Worm (Caenorhabditis elegans) whole organism, early embryonic: ENCODE data around the gene srh-21.

Experiments used
- B0310.2 ChIP-seq: sonication (generic microtip); optimal IDR thresholded peaks from 2 replicates; lab custom pipeline; 2016; ENCODE audit warnings: mild to moderate bottlenecking, missing genetic modification characterization, missing compliant biosample characterization
- F13C5.2 ChIP-seq: sonication (generic microtip); optimal IDR thresholded peaks from 2 replicates; lab custom pipeline; 2017; ENCODE audit warnings: mild to moderate bottlenecking, missing genetic modification characterization, inconsistent platforms, missing compliant biosample characterization
- aly-1 ChIP-seq: sonication (generic microtip); optimal IDR thresholded peaks from 2 replicates; lab custom pipeline; 2016; ENCODE audit warnings: missing genetic modification characterization, missing compliant biosample characterization
- ama-1 ChIP-seq: fragments of 150-350 bp; optimal IDR thresholded peaks from 2 replicates; lab custom pipeline; 2014
- ceh-13 ChIP-seq: fragments of 200-800 bp; sonication (Bioruptor generic); optimal IDR thresholded peaks from 2 replicates; lab custom pipeline; 2018; ENCODE audit warnings: mild to moderate bottlenecking, missing genetic modification characterization, missing compliant biosample characterization
- ceh-36 ChIP-seq: sonication (generic microtip); optimal IDR thresholded peaks from 2 replicates; lab custom pipeline; 2016; ENCODE audit warnings: missing genetic modification characterization, inconsistent platforms, missing compliant biosample characterization
- ets-7 ChIP-seq: sonication (generic microtip); optimal IDR thresholded peaks from 2 replicates; lab custom pipeline; 2016; ENCODE audit warnings: missing genotype, missing genetic modification characterization, missing compliant biosample characterization
- flt-1 ChIP-seq: fragments of 200-800 bp; sonication (Bioruptor generic); IDR thresholded peaks from 2 replicates; pipeline ENCODE4 v1.3.6; 2022; ENCODE audit warnings: missing genetic modification characterization, missing compliant biosample characterization
- hmbx-1 ChIP-seq: sonication (generic microtip); optimal IDR thresholded peaks from 2 replicates; lab custom pipeline; 2016; ENCODE audit warnings: mild to moderate bottlenecking, missing genetic modification characterization, missing compliant biosample characterization
- hmg-4 ChIP-seq: fragments of 200-800 bp; sonication (Bioruptor generic); optimal IDR thresholded peaks from 2 replicates; lab custom pipeline; 2018; ENCODE audit warnings: mild to moderate bottlenecking, missing genetic modification characterization, missing compliant biosample characterization
- hnd-1 ChIP-seq: sonication (generic microtip); optimal IDR thresholded peaks from 2 replicates; lab custom pipeline; 2016; ENCODE audit warnings: missing genetic modification characterization, missing compliant biosample characterization
- pes-1 ChIP-seq: fragments of 200-800 bp; sonication (Bioruptor generic); IDR thresholded peaks from 2 replicates; pipeline ENCODE4 v1.3.6; 2022; ENCODE audit warnings: missing genetic modification reagents, missing genetic modification characterization, missing compliant biosample characterization
- scrt-1 ChIP-seq: fragments of 200-800 bp; sonication (Bioruptor generic); IDR thresholded peaks from 2 replicates; pipeline ENCODE4 v1.3.6; 2022; ENCODE audit warnings: missing genetic modification characterization, missing compliant biosample characterization
- sea-1 ChIP-seq: fragments of 200-800 bp; sonication (Bioruptor generic); conservative IDR thresholded peaks from 2 replicates; pipeline ENCODE4 v1.3.6; 2022; ENCODE audit warnings: missing genetic modification characterization, missing compliant biosample characterization
- tbx-11 ChIP-seq: fragments of 200-800 bp; sonication (Bioruptor generic); IDR thresholded peaks from 2 replicates; pipeline ENCODE4 v1.3.6; 2022; ENCODE audit warnings: missing genetic modification characterization, missing compliant biosample characterization
- tbx-37 ChIP-seq: fragments of 200-800 bp; sonication (Bioruptor generic); conservative IDR thresholded peaks from 2 replicates; pipeline ENCODE4 v1.3.6; 2022; ENCODE audit warnings: missing genetic modification reagents, missing genetic modification characterization, missing compliant biosample characterization
- tra-4 ChIP-seq: sonication (generic microtip); optimal IDR thresholded peaks from 2 replicates; lab custom pipeline; 2017; ENCODE audit warnings: missing genetic modification characterization, missing compliant biosample characterization

srh-21 gene

DNA sequence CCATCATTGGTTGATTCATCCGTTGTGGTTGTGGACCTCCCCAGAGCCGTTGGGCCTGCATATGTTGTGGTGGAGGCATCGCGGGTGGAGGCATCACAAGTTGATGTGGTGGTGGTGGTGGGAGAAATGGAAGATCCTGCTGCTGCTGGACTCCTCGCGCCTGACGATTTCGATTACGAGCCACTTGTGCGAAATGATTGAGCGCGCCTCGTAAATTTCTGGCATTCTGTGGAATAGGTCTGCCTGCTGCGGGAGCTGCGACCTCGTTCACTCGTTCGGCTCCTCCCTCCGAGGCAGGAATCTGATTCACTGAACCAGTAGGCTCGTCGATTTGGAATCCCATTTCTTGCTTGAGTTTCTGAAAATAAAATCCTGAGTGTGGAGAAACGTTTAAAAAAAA is 34.2 kb downstream of the srh-21 start:
- TF ChIP-seq hnd-1 (tag; lab: Kevin White, UChicago): no peak
- TF ChIP-seq hmg-4 (GFP tag; lab: Kevin White, UChicago): no peak
- 0 out of 2 replicates have a peak, but pooled peaks have one; percentile 30 for TF ChIP-seq scrt-1
- TF ChIP-seq tbx-11 (GFP tag; lab: Robert Waterston, UW): no peak
- no peak for TF ChIP-seq ceh-13 (GFP tag; lab: Kevin White, UChicago)
- no peak for TF ChIP-seq flt-1
- no peak for TF ChIP-seq pes-1 (GFP tag; lab: Robert Waterston, UW)
- TF ChIP-seq tra-4 (tag; lab: Kevin White, UChicago): no peak

ce11 chrV:4962968-4963367 is 36.5 kb downstream of the srh-21 start, which contains the start of gene tam-1:
Gene tam-1 (minus strand): TSS chrV:4963102.
- TF ChIP-seq scrt-1: no peak
- peak; percentile 39 for TF ChIP-seq F13C5.2 (tag; lab: Kevin White, UChicago)
- TF ChIP-seq hmg-4 (GFP tag; lab: Kevin White, UChicago): peak; percentile 30

DNA sequence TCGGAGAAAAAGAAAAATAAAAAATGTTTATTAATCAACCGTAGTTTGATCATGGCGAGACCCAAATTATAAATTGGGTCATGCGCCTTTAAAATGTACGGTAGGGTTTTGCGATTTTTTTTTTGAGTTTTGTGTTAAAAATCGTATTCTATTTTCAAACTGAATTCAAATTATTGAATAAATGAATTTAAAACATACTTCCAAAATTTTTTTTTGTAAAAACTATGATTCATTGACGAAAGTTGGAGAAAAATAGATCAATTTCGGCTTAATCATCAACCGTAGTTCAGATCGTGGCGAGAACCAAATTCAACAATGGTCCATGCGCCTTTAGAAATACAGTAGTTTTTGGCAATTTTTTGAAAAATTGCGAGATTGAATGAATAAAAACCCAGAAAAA is 37.1 kb downstream of the srh-21 start:
- TF ChIP-seq tra-4 (tag; lab: Kevin White, UChicago) (no peak), sea-1 (no peak), ceh-36 (no peak), F13C5.2 (tag; lab: Kevin White, UChicago) (no peak), hnd-1 (tag; lab: Kevin White, UChicago) (no peak), flt-1 (no peak), B0310.2 (tag; lab: Kevin White, UChicago) (no peak), ama-1 (lab: Kevin White, UChicago) (no peak), tbx-11 (GFP tag; lab: Robert Waterston, UW) (no peak), tbx-37 (GFP tag; lab: Robert Waterston, UW) (no peak), hmbx-1 (tag; lab: Kevin White, UChicago) (no peak), ets-7 (tag; lab: Kevin White, UChicago) (no peak), aly-1 (tag; lab: Kevin White, UChicago) (no peak), pes-1 (GFP tag; lab: Robert Waterston, UW) (no peak)

- TF ChIP-seq hmg-4 (GFP tag; lab: Kevin White, UChicago) (peak; percentile 52), hmbx-1 (tag; lab: Kevin White, UChicago) (no peak), scrt-1 (peak; percentile 78), ceh-36 (peak; percentile 45), hnd-1 (tag; lab: Kevin White, UChicago) (no peak), aly-1 (tag; lab: Kevin White, UChicago) (no peak)
Measured at ce11 chrV:4964020-4964635, 37.7 kb downstream of the srh-21 start.

DNA sequence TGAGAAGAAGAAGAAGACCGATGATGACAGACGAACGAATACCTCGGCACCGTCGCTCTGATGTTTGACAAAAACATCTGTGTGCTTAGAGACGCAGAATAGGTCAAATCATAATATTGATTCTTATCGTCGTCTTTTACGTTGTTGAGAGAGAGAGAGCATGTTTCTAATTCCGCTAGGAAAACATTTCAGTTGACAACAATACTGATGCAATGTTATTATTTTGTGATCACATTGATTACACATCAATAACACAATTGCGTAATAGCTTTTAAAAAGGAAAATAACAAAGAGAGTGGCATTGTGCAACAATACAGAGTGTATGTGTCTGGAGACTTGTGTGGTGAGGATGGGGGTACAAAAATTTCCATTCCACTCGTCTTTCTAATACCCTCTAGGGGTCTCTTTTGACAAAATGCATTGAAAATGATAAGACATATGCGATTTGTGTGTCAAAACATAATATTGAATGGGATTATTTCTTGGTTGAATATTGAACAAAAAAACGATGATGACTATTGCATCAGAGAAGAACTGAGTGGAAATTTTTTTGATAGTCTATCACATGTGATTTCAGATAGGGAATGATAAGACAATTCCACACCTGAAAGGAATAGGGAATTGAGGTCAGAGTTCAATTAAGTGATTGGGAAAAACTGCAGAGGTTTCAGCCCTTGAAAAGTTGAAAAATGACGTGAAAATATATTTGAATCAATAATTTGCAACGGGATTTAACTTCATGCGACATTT is 38.4 kb downstream of the srh-21 start:
- TF ChIP-seq F13C5.2 (tag; lab: Kevin White, UChicago) (no peak), hmbx-1 (tag; lab: Kevin White, UChicago) (no peak), pes-1 (GFP tag; lab: Robert Waterston, UW) (no peak), ets-7 (tag; lab: Kevin White, UChicago) (no peak), aly-1 (tag; lab: Kevin White, UChicago) (no peak), ceh-36 (no peak), tra-4 (tag; lab: Kevin White, UChicago) (no peak)

DNA sequence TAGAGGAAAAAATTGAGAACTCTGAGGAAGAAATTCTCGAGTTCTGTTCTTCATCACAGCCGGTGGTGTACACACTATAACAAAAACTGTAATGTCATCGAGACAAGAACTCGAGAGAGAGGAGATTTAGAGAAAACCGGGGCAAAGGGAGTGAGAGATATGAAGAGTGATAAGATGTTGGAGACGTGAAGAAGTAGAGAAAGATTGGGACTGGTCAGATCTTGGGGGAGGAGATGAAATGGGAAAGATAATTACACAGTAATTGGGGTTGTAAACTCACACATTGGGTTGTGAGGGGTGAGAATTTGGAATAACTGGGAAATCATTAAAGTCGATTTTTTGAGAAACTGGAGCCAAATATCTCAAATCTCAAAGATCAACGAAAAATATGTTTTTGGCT is 39.3 kb downstream of the srh-21 start:
- no peak for TF ChIP-seq aly-1 (tag; lab: Kevin White, UChicago)
- TF ChIP-seq sea-1: no peak
- TF ChIP-seq ceh-36: no peak
- no peak for TF ChIP-seq F13C5.2 (tag; lab: Kevin White, UChicago)
- no peak for TF ChIP-seq ama-1 (lab: Kevin White, UChicago)

ce11 chrV:4967238-4967637 is 40.8 kb downstream of the srh-21 start:
- TF ChIP-seq aly-1 (tag; lab: Kevin White, UChicago) (no peak), sea-1 (no peak), F13C5.2 (tag; lab: Kevin White, UChicago) (no peak), pes-1 (GFP tag; lab: Robert Waterston, UW) (0 out of 2 replicates have a peak, but pooled peaks have one; percentile 10)

DNA sequence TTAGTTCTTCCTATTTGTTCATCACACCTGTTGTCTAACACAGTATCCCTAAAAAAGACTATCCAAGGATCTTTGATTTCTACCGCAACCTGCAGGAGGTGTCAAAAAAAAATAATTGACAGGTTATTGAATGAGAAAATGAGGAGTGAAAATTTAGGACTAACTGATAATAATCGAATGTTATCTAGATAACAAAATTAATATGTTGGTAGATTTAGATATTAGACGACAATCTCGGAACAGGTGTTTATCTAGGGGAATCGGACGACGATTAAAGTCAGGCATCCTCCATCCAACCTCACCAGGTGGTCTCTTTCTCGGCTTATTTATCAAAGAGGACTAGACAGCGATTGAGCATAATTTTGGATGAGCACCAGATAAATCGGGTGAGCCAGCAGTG is 42.3 kb downstream of the srh-21 start:
- TF ChIP-seq hmbx-1 (tag; lab: Kevin White, UChicago) (no peak), tra-4 (tag; lab: Kevin White, UChicago) (no peak), sea-1 (no peak), tbx-11 (GFP tag; lab: Robert Waterston, UW) (no peak), hmg-4 (GFP tag; lab: Kevin White, UChicago) (no peak)
